Worm (Caenorhabditis elegans): ENCODE measurements around the gene B0285.3.

ce11 chrIII:4370585-4370984, 27.4 kb upstream of the B0285.3 start, which contains the start of gene ckb-3:
- TF ChIP-seq lin-11 (tag; optimal IDR thresholded peaks at IDR 0.05), result no peak
- TF ChIP-seq ztf-11 (tag; optimal IDR thresholded peaks at IDR 0.05), result no peak
- no peak for TF ChIP-seq snpc-4 (tag; optimal IDR thresholded peaks at IDR 0.05)
- no peak for TF ChIP-seq fos-1 (tag; optimal IDR thresholded peaks at IDR 0.05)
- TF ChIP-seq nhr-6 (tag; optimal IDR thresholded peaks at IDR 0.05), result no peak
- TF ChIP-seq nhr-11 (tag; optimal IDR thresholded peaks at IDR 0.05), result no peak
- TF ChIP-seq elt-1 (tag; optimal IDR thresholded peaks at IDR 0.05), result no peak
- TF ChIP-seq ceh-16 (tag; optimal IDR thresholded peaks at IDR 0.05), result no peak
- no peak for TF ChIP-seq C34F6.9 (tag; optimal IDR thresholded peaks at IDR 0.05)
- TF ChIP-seq lsy-2 (tag; optimal IDR thresholded peaks at IDR 0.05), result no peak
- no peak for TF ChIP-seq lin-39 (tag; optimal IDR thresholded peaks at IDR 0.05)
- TF ChIP-seq unc-62 (GFP tag; optimal IDR thresholded peaks at IDR 0.05), result no peak
- TF ChIP-seq crh-2 (tag; optimal IDR thresholded peaks at IDR 0.05), result no peak

Data from whole organism, L2 larva.